Fruit fly (Drosophila melanogaster) whole organism, embryonic: ENCODE results near the gene Vps39.

ENCODE experiments used
- CG10274 ChIP-seq: fragments of 200-800 bp; sonication (Bioruptor generic); optimal IDR thresholded peaks from 3 replicates; lab custom pipeline; 2017; ENCODE audit warnings: missing biosample characterization, mild to moderate bottlenecking, missing genetic modification characterization
- CG14667 ChIP-seq: fragments of 200-800 bp; sonication (Bioruptor generic); IDR thresholded peaks from 2 replicates; pipeline ENCODE4 v1.3.6; 2022; ENCODE audit warnings: missing biosample characterization, missing genetic modification characterization
- CG30431 ChIP-seq: fragments of 200-800 bp; sonication (Bioruptor generic); optimal IDR thresholded peaks from 2 replicates; lab custom pipeline; 2017; ENCODE audit warnings: missing biosample characterization, missing genetic modification characterization
- CoRest ChIP-seq: fragments of 200-800 bp; sonication (Bioruptor generic); optimal IDR thresholded peaks from 3 replicates; lab custom pipeline; 2018; ENCODE audit warnings: missing biosample characterization, mild to moderate bottlenecking, missing genetic modification characterization, moderate library complexity
- HmgD ChIP-seq: fragments of 200-800 bp; sonication (Bioruptor generic); optimal IDR thresholded peaks from 3 replicates; lab custom pipeline; 2016; ENCODE audit warnings: missing biosample characterization, missing genetic modification characterization
- Hmx ChIP-seq: fragments of 200-800 bp; sonication (Bioruptor generic); optimal IDR thresholded peaks from 2 replicates; lab custom pipeline; 2016; ENCODE audit warnings: missing biosample characterization, missing genetic modification characterization
- Poxn ChIP-seq: fragments of 200-800 bp; sonication (Bioruptor generic); IDR thresholded peaks from 2 replicates; pipeline ENCODE4 v1.3.6; 2022; ENCODE audit warnings: missing biosample characterization, missing genetic modification characterization
- hbn ChIP-seq: fragments of 200-800 bp; sonication (Bioruptor generic); IDR thresholded peaks from 2 replicates; pipeline ENCODE4 v1.3.6; 2022; ENCODE audit warnings: missing biosample characterization, missing genetic modification characterization; ENCODE audit not compliant: partially characterized antibody

- no peak for TF ChIP-seq Hmx
- no peak for TF ChIP-seq HmgD (GFP tag; lab: Kevin White, UChicago)
- no peak for TF ChIP-seq CG10274
- no peak for TF ChIP-seq hbn
- TF ChIP-seq CG14667 (GFP tag; lab: Robert Waterston, UW): no peak
- no peak for TF ChIP-seq Poxn (GFP tag; lab: Robert Waterston, UW)
- no peak for TF ChIP-seq CG30431
- TF ChIP-seq CoRest: no peak
Measured at dm6 chr3R:18227385-18227784, 46.9 kb downstream of the Vps39 start.
